Worm (Caenorhabditis elegans) whole organism, young adult: ENCODE measurements around the gene clp-4.

Experiments
- B0261.1 ChIP-seq: sonication (generic microtip); optimal IDR thresholded peaks from 2 replicates; lab custom pipeline; 2016; ENCODE audit warnings: mild to moderate bottlenecking, missing genetic modification characterization, moderate library complexity, missing compliant biosample characterization
- F33H1.4 ChIP-seq: fragments of 200-800 bp; sonication (Bioruptor generic); IDR thresholded peaks from 2 replicates; pipeline ENCODE4 v1.3.6; 2022; ENCODE audit warnings: missing genetic modification reagents, missing genetic modification characterization, missing compliant biosample characterization
- F55B11.4 ChIP-seq: sonication (generic microtip); optimal IDR thresholded peaks from 2 replicates; lab custom pipeline; 2016; ENCODE audit warnings: missing compliant biosample characterization, missing genetic modification characterization, borderline replicate concordance; ENCODE audit not compliant: insufficient read depth
- Y67H2A.10 ChIP-seq: fragments of 200-800 bp; sonication (Bioruptor generic); conservative IDR thresholded peaks from 2 replicates; pipeline ENCODE4 v1.3.6; 2022; ENCODE audit warnings: missing genetic modification reagents, missing genetic modification characterization, missing compliant biosample characterization
- ama-1 ChIP-seq, 3 experiments: fragments of 150-350 bp in 1 of 3; sonication (generic microtip) in 2 of 3; optimal IDR thresholded peaks; 2 replicates each; lab custom pipeline; 2014 to 2018; ENCODE audit warnings: missing biosample characterization in 2 of 3, missing genetic modification characterization in 2 of 3, missing genetic modification reagents in 2 of 3
- cebp-2 ChIP-seq: fragments of 200-800 bp; sonication (Bioruptor generic); IDR thresholded peaks from 2 replicates; pipeline ENCODE4 v1.3.6; 2022; ENCODE audit warnings: missing genetic modification characterization, missing compliant biosample characterization
- ets-4 ChIP-seq: fragments of 200-800 bp; sonication (Bioruptor generic); optimal IDR thresholded peaks from 2 replicates; lab custom pipeline; 2018; ENCODE audit warnings: mild to moderate bottlenecking, missing genetic modification characterization, missing compliant biosample characterization
- nfya-1 ChIP-seq: sonication (generic microtip); optimal IDR thresholded peaks from 2 replicates; lab custom pipeline; 2017; ENCODE audit warnings: antibody characterized with exemption, missing compliant biosample characterization, missing genetic modification characterization, borderline replicate concordance; ENCODE audit not compliant: insufficient read depth
- snpc-1.1 ChIP-seq: sonication (generic microtip); optimal IDR thresholded peaks from 2 replicates; lab custom pipeline; 2017; ENCODE audit warnings: missing genetic modification characterization, mild to moderate bottlenecking, missing compliant biosample characterization, antibody characterized with exemption, moderate library complexity, missing genotype, missing genetic modification reagents; ENCODE audit not compliant: insufficient read depth
- unc-130 ChIP-seq: sonication (generic microtip); optimal IDR thresholded peaks from 2 replicates; lab custom pipeline; 2016; ENCODE audit warnings: missing genetic modification reagents, missing genetic modification characterization, missing compliant biosample characterization
- xnd-1 ChIP-seq: sonication (generic microtip); optimal IDR thresholded peaks from 2 replicates; lab custom pipeline; 2016; ENCODE audit warnings: missing genotype, missing genetic modification reagents, missing genetic modification characterization, missing compliant biosample characterization
- ztf-28 ChIP-seq: fragments of 200-800 bp; sonication (Bioruptor generic); IDR thresholded peaks from 2 replicates; pipeline ENCODE4 v1.3.6; 2022; ENCODE audit warnings: missing genetic modification reagents, missing genetic modification characterization, missing compliant biosample characterization

DNA sequence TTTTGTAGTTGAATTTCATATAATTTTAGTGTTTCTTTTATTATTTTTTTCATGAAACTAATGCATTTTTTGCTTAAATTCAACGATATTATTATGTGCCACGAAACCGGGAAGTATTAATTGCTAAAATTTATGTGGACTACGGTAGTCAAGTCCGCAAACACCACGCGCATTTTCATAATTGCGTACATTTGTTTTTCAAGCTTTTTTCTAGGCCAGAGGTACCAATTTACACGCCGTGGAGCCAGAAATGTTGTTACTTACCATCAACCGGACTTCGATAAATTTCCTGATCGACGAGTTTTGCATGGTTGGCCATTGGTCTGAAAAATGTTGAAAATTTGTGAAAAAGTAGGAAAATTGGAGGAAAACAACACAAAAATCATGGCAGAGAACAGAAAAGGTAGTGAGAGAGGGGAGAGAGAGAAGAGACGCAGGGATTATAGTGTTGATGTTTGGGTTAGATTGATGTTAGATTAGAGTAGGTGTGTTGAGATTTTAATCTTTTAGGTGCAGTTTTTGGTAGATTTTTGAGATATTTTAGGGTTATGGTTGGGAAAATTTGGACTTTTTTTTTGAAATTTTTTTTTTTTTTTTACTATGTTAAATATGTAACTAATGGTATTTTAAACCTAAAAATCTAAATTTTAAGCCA is at the start of gene clp-4:
- TF ChIP-seq ztf-28 (GFP tag; lab: Robert Waterston, UW) (no peak), ama-1 (optimal IDR thresholded peaks at IDR 0.05; lab: Kevin White, UChicago) (no peak), ama-1 (GFP tag; optimal IDR thresholded peaks at IDR 0.05; lab: Kevin White, UChicago) (no peak), F55B11.4 (tag; lab: Kevin White, UChicago) (no peak), snpc-1.1 (no peak), B0261.1 (tag; lab: Kevin White, UChicago) (no peak), xnd-1 (tag; lab: Kevin White, UChicago) (no peak), nfya-1 (no peak), unc-130 (no peak), ets-4 (no peak), Y67H2A.10 (GFP tag; lab: Robert Waterston, UW) (no peak), F33H1.4 (GFP tag; lab: Robert Waterston, UW) (no peak), cebp-2 (no peak)
